Worm (Caenorhabditis elegans) whole organism, dauer: ENCODE data around the gene F49C12.15.
"Not testable (repeated sequence)": the region's sequence is repeated elsewhere in the genome, so short reads cannot be mapped to it uniquely, and the experiment has no call there.

Experiments
- unc-62 ChIP-seq: sonication (generic microtip); optimal IDR thresholded peaks from 2 replicates; lab custom pipeline; 2017; ENCODE audit warnings: missing biosample characterization, missing genetic modification reagents, missing genetic modification characterization

Gene F49C12.15

ce11 chrIV:9323989-9324506 is at the start of gene F49C12.15, which contains the start of gene nspg-11:
F49C12.15 (plus strand) TSS chrIV:9324456.
nspg-11 (minus strand) TSS chrIV:9324089.
- no peak for TF ChIP-seq unc-62 (GFP tag; lab: Kevin White, UChicago)

ce11 chrIV:9286305-9286704 is 38.0 kb upstream of the F49C12.15 start, which contains the start of gene nhr-267:
nhr-267 (minus strand) TSS chrIV:9286405.
- TF ChIP-seq unc-62 (GFP tag; lab: Kevin White, UChicago): not testable (repeated sequence)

- TF ChIP-seq unc-62 (GFP tag; lab: Kevin White, UChicago): no peak
Measured at ce11 chrIV:9289635-9290034, 34.6 kb upstream of the F49C12.15 start.

- TF ChIP-seq unc-62 (GFP tag; lab: Kevin White, UChicago): not testable (repeated sequence)
Measured at ce11 chrIV:9293825-9294224, 30.4 kb upstream of the F49C12.15 start, which contains the start of gene nhr-264. nhr-264 (minus strand) TSS chrIV:9293925.

ce11 chrIV:9296285-9296684 is 28.0 kb upstream of the F49C12.15 start, which contains the start of gene F49C12.1:
F49C12.1 (minus strand) TSS chrIV:9296354.
- TF ChIP-seq unc-62 (GFP tag; lab: Kevin White, UChicago): no peak

ce11 chrIV:9299145-9299544 is 25.1 kb upstream of the F49C12.15 start, which contains the start of gene F49C12.2:
F49C12.2 (minus strand) TSS chrIV:9299245.
- TF ChIP-seq unc-62 (GFP tag; lab: Kevin White, UChicago): no peak

- TF ChIP-seq unc-62 (GFP tag; lab: Kevin White, UChicago): no peak
Measured at ce11 chrIV:9300127-9300526, 24.1 kb upstream of the F49C12.15 start, which contains the start of gene F49C12.3. F49C12.3 (plus strand) TSS chrIV:9300427.

- no peak for TF ChIP-seq unc-62 (GFP tag; lab: Kevin White, UChicago)
Measured at ce11 chrIV:9303994-9304393, 20.3 kb upstream of the F49C12.15 start, which contains the start of gene F49C12.4. F49C12.4 (minus strand) TSS chrIV:9304094.

- TF ChIP-seq unc-62 (GFP tag; lab: Kevin White, UChicago): no peak
Measured at ce11 chrIV:9304617-9305016, 19.6 kb upstream of the F49C12.15 start, which contains the start of gene F49C12.5. F49C12.5 (plus strand) TSS chrIV:9304917.

ce11 chrIV:9308975-9309374 is 15.3 kb upstream of the F49C12.15 start, which contains the start of gene F49C12.6:
F49C12.6 (minus strand) TSS chrIV:9309075.
- TF ChIP-seq unc-62 (GFP tag; lab: Kevin White, UChicago): no peak

- no peak for TF ChIP-seq unc-62 (GFP tag; lab: Kevin White, UChicago)
Measured at ce11 chrIV:9310935-9311566, 13.2 kb upstream of the F49C12.15 start.

- TF ChIP-seq unc-62 (GFP tag; lab: Kevin White, UChicago): not testable (repeated sequence)
Measured at ce11 chrIV:9312827-9313226, 11.4 kb upstream of the F49C12.15 start, which contains the start of gene F49C12.7. F49C12.7 (minus strand) TSS chrIV:9312927.

ce11 chrIV:9316068-9316681 is 8.1 kb upstream of the F49C12.15 start, which contains the start of the genes F49C12.9 and rpn-7:
F49C12.9 (minus strand) TSS chrIV:9316215.
rpn-7 (plus strand) TSS chrIV:9316631.
- no peak for TF ChIP-seq unc-62 (GFP tag; lab: Kevin White, UChicago)

ce11 chrIV:9318147-9318546 is 6.1 kb upstream of the F49C12.15 start:
- TF ChIP-seq unc-62 (GFP tag; lab: Kevin White, UChicago): no peak

- no peak for TF ChIP-seq unc-62 (GFP tag; lab: Kevin White, UChicago)
Measured at ce11 chrIV:9319080-9319479, 5.2 kb upstream of the F49C12.15 start, which contains the start of the genes F49C12.11 and nemt-1. F49C12.11 (plus strand) TSS chrIV:9319380. nemt-1 (minus strand) TSS chrIV:9319439.

- no peak for TF ChIP-seq unc-62 (GFP tag; lab: Kevin White, UChicago)
Measured at ce11 chrIV:9320023-9320422, 4.2 kb upstream of the F49C12.15 start.
